Fruit fly (Drosophila melanogaster) whole organism, embryonic: ENCODE data around the gene CG4951.
A peak's percentile ranks its signal among the peaks of the same experiment; 100 is the strongest.

Experiments
- Atf6 ChIP-seq: fragments of 200-800 bp; sonication (Bioruptor generic); IDR thresholded peaks from 2 replicates; pipeline ENCODE4 v1.3.6; 2022; ENCODE audit warnings: missing biosample characterization, missing genetic modification characterization
- CG11247 ChIP-seq: fragments of 200-800 bp; sonication (Bioruptor generic); IDR thresholded peaks from 2 replicates; pipeline ENCODE4 v1.3.6; 2022; ENCODE audit warnings: missing biosample characterization, missing genetic modification characterization
- CG12219 ChIP-seq: fragments of 200-800 bp; sonication (Bioruptor generic); optimal IDR thresholded peaks from 3 replicates; lab custom pipeline; 2018; ENCODE audit warnings: missing biosample characterization, mild to moderate bottlenecking, missing genetic modification characterization
- CG12236 ChIP-seq: fragments of 200-800 bp; sonication (Bioruptor generic); optimal IDR thresholded peaks from 2 replicates; lab custom pipeline; 2016; ENCODE audit warnings: missing biosample characterization, missing genetic modification characterization
- CG13287 ChIP-seq: fragments of 200-800 bp; sonication (Bioruptor generic); IDR thresholded peaks from 2 replicates; pipeline ENCODE4 v1.3.6; 2022; ENCODE audit warnings: missing biosample characterization, missing genetic modification characterization; ENCODE audit not compliant: partially characterized antibody
- CG14050 ChIP-seq: fragments of 200-800 bp; sonication (Bioruptor generic); IDR thresholded peaks from 3 replicates; pipeline ENCODE4 v1.3.6; 2022; ENCODE audit warnings: missing biosample characterization, missing genetic modification characterization
- CG18262 ChIP-seq: fragments of 200-800 bp; optimal IDR thresholded peaks from 3 replicates; lab custom pipeline; 2019; ENCODE audit warnings: missing biosample characterization, mild to moderate bottlenecking, missing genetic modification characterization, moderate library complexity
- CG30020 ChIP-seq: fragments of 200-800 bp; optimal IDR thresholded peaks from 2 replicates; lab custom pipeline; 2019; ENCODE audit warnings: missing biosample characterization, mild to moderate bottlenecking, missing genetic modification characterization, moderate library complexity
- CG30403 ChIP-seq: fragments of 200-800 bp; sonication (Bioruptor generic); optimal IDR thresholded peaks from 3 replicates; lab custom pipeline; 2016; ENCODE audit warnings: missing biosample characterization, missing genetic modification characterization
- CG30431 ChIP-seq: fragments of 200-800 bp; sonication (Bioruptor generic); optimal IDR thresholded peaks from 2 replicates; lab custom pipeline; 2017; ENCODE audit warnings: missing biosample characterization, missing genetic modification characterization
- CG31388 ChIP-seq: fragments of 200-800 bp; sonication (Bioruptor generic); optimal IDR thresholded peaks from 2 replicates; lab custom pipeline; 2016; ENCODE audit warnings: missing biosample characterization, missing genetic modification characterization
- CG3163 ChIP-seq: fragments of 200-800 bp; sonication (Bioruptor generic); optimal IDR thresholded peaks from 3 replicates; lab custom pipeline; 2016; ENCODE audit warnings: missing biosample characterization, missing genetic modification characterization
- CG4820 ChIP-seq: fragments of 200-800 bp; sonication (Bioruptor generic); optimal IDR thresholded peaks from 3 replicates; lab custom pipeline; 2016; ENCODE audit warnings: missing biosample characterization, missing genetic modification characterization
- CG7556 ChIP-seq: fragments of 200-800 bp; sonication (Bioruptor generic); optimal IDR thresholded peaks from 2 replicates; lab custom pipeline; 2017; ENCODE audit warnings: missing biosample characterization, mild to moderate bottlenecking, missing genetic modification characterization
- E2f2 ChIP-seq: fragments of 200-800 bp; sonication (Bioruptor generic); IDR thresholded peaks from 2 replicates; pipeline ENCODE4 v1.3.6; 2022; ENCODE audit warnings: missing biosample characterization, missing genetic modification characterization
- Hr78 ChIP-seq, 2 experiments: fragments of 200-800 bp in 1 of 2; fragments of >200 bp in 1 of 2; sonication (Bioruptor generic) in 1 of 2; optimal IDR thresholded peaks; 2 replicates each; lab custom pipeline; 2017 to 2019; ENCODE audit warnings: missing biosample characterization in 2 of 2, missing genetic modification characterization in 2 of 2, mild to moderate bottlenecking in 1 of 2, moderate library complexity in 1 of 2
- Med ChIP-seq: fragments of 200-800 bp; sonication (Bioruptor generic); peaks from one replicate; lab custom pipeline; 2016; ENCODE audit warnings: missing biosample characterization, missing genetic modification characterization, mild to moderate bottlenecking, inconsistent platforms, moderate library complexity
- Mrtf ChIP-seq: fragments of 200-800 bp; sonication (Bioruptor generic); IDR thresholded peaks from 3 replicates; pipeline ENCODE4 v1.3.6; 2022; ENCODE audit warnings: missing biosample characterization, missing genetic modification characterization
- Myb ChIP-seq: fragments of 200-800 bp; sonication (Bioruptor generic); optimal IDR thresholded peaks from 2 replicates; lab custom pipeline; 2016; ENCODE audit warnings: missing biosample characterization, missing genetic modification characterization
- Optix ChIP-seq: fragments of 200-800 bp; sonication (Bioruptor generic); IDR thresholded peaks from 3 replicates; pipeline ENCODE4 v1.3.6; 2022; ENCODE audit warnings: missing biosample characterization, missing genetic modification characterization
- Rfx ChIP-seq: fragments of 200-800 bp; sonication (Bioruptor generic); IDR thresholded peaks from 2 replicates; pipeline ENCODE4 v1.3.6; 2022; ENCODE audit warnings: missing biosample characterization, missing genetic modification characterization
- dpn ChIP-seq, 2 experiments: fragments of 200-800 bp; sonication (Bioruptor generic); optimal IDR thresholded peaks; 3 replicates each; lab custom pipeline; 2016; ENCODE audit warnings: missing biosample characterization in 2 of 2, missing genetic modification characterization in 2 of 2
- ewg ChIP-seq: fragments of 200-800 bp; sonication (Bioruptor generic); optimal IDR thresholded peaks from 3 replicates; lab custom pipeline; 2017; ENCODE audit warnings: mild to moderate bottlenecking, missing biosample characterization, missing genetic modification reagents, missing genetic modification characterization
- exex ChIP-seq: fragments of 200-800 bp; sonication (Bioruptor generic); optimal IDR thresholded peaks from 4 replicates; lab custom pipeline; 2018; ENCODE audit warnings: missing biosample characterization, mild to moderate bottlenecking, missing genetic modification characterization, moderate library complexity
- ftz-f1 ChIP-seq: fragments of 200-800 bp; sonication (Bioruptor generic); optimal IDR thresholded peaks from 2 replicates; lab custom pipeline; 2016; ENCODE audit warnings: missing biosample characterization, missing genetic modification characterization
- grau ChIP-seq: fragments of 200-800 bp; optimal IDR thresholded peaks from 3 replicates; lab custom pipeline; 2019; ENCODE audit warnings: missing biosample characterization, mild to moderate bottlenecking, missing genetic modification characterization, moderate library complexity
- hbn ChIP-seq: fragments of 200-800 bp; sonication (Bioruptor generic); IDR thresholded peaks from 2 replicates; pipeline ENCODE4 v1.3.6; 2022; ENCODE audit warnings: missing biosample characterization, missing genetic modification characterization; ENCODE audit not compliant: partially characterized antibody
- hkb ChIP-seq, 2 experiments: fragments of 200-800 bp in 1 of 2; fragments of >200 bp in 1 of 2; sonication (Bioruptor generic) in 1 of 2; IDR thresholded peaks in 1 of 2; optimal IDR thresholded peaks in 1 of 2; 2 replicates each; pipeline versions ENCODE4 v1.3.6 to Lab custom; 2017 to 2022; ENCODE audit warnings: missing biosample characterization in 1 of 2, missing genetic modification characterization in 1 of 2
- lilli ChIP-seq: fragments of 200-800 bp; sonication (Bioruptor generic); optimal IDR thresholded peaks from 3 replicates; lab custom pipeline; 2016; ENCODE audit warnings: missing biosample characterization, missing genetic modification characterization
- nom ChIP-seq: fragments of 200-800 bp; sonication (Bioruptor generic); optimal IDR thresholded peaks from 2 replicates; lab custom pipeline; 2017; ENCODE audit warnings: missing biosample characterization, missing genetic modification characterization, mild to moderate bottlenecking, moderate library complexity, missing genetic modification reagents
- pb ChIP-seq: fragments of 200-800 bp; sonication (Bioruptor generic); optimal IDR thresholded peaks from 3 replicates; lab custom pipeline; 2016; ENCODE audit warnings: missing biosample characterization, missing genetic modification characterization
- row ChIP-seq: fragments of 200-800 bp; sonication (Bioruptor generic); IDR thresholded peaks from 3 replicates; pipeline ENCODE4 v1.3.6; 2022; ENCODE audit warnings: missing biosample characterization, missing genetic modification characterization
- sens-2 ChIP-seq: fragments of 200-800 bp; sonication (Bioruptor generic); IDR thresholded peaks from 2 replicates; pipeline ENCODE4 v1.3.6; 2022; ENCODE audit warnings: missing biosample characterization, missing genetic modification characterization
- sima ChIP-seq: fragments of 200-800 bp; sonication (Bioruptor generic); optimal IDR thresholded peaks from 2 replicates; lab custom pipeline; 2016; ENCODE audit warnings: missing biosample characterization, missing genetic modification characterization
- trem ChIP-seq: fragments of 200-800 bp; optimal IDR thresholded peaks from 3 replicates; lab custom pipeline; 2019; ENCODE audit warnings: missing biosample characterization, mild to moderate bottlenecking, missing genetic modification characterization, moderate library complexity
- zen ChIP-seq: fragments of 200-800 bp; sonication (Bioruptor generic); optimal IDR thresholded peaks from 3 replicates; lab custom pipeline; 2018; ENCODE audit warnings: missing biosample characterization, mild to moderate bottlenecking, missing genetic modification characterization, moderate library complexity
- zen2 ChIP-seq: fragments of 200-800 bp; sonication (Bioruptor generic); IDR thresholded peaks from 3 replicates; pipeline ENCODE4 v1.3.6; 2022; ENCODE audit warnings: missing biosample characterization, missing genetic modification characterization; ENCODE audit not compliant: partially characterized antibody

CG4951 gene

dm6 chr3R:27928984-27929924 lies 24.7 kb downstream of the CG4951 start (continued):
- TF ChIP-seq Mrtf (GFP tag; lab: Robert Waterston, UW) (no peak), Rfx (GFP tag; lab: Robert Waterston, UW) (no peak), ewg (peak; percentile 29), E2f2 (GFP tag; lab: Robert Waterston, UW) (peak; percentile 53), Optix (GFP tag; lab: Robert Waterston, UW) (no peak), ftz-f1 (GFP tag; lab: Kevin White, UChicago) (no peak), hbn (no peak), zen (tag; lab: Kevin White, UChicago) (no peak), CG31388 (GFP tag; lab: Kevin White, UChicago) (no peak), CG11247 (GFP tag; lab: Robert Waterston, UW) (no peak), CG12236 (no peak), Atf6 (GFP tag; lab: Robert Waterston, UW) (no peak), exex (tag; lab: Kevin White, UChicago) (peak; percentile 91), trem (tag; lab: Kevin White, UChicago) (peak; percentile 52), Hr78 (GFP tag; optimal IDR thresholded peaks at IDR 0.05; lab: Kevin White, UChicago) (no peak), lilli (GFP tag; lab: Kevin White, UChicago) (no peak)

- TF ChIP-seq trem (tag; lab: Kevin White, UChicago) (peak; percentile 6), pb (no peak), Med (GFP tag; lab: Kevin White, UChicago) (peak; percentile 54), CG4820 (GFP tag; lab: Kevin White, UChicago) (no peak), CG13287 (GFP tag; lab: Robert Waterston, UW) (no peak), CG7556 (no peak), nom (GFP tag; lab: Kevin White, UChicago) (no peak), hkb (optimal IDR thresholded peaks at IDR 0.05; lab: Kevin White, UChicago) (no peak), hkb (GFP tag; IDR thresholded peaks at IDR 0.05; lab: Robert Waterston, UW) (no peak), CG18262 (tag; lab: Kevin White, UChicago) (no peak), grau (tag; lab: Kevin White, UChicago) (peak; percentile 67), CG30431 (no peak), Myb (GFP tag; lab: Kevin White, UChicago) (peak; percentile 67), CG12219 (GFP tag; lab: Kevin White, UChicago) (no peak), zen2 (GFP tag; lab: Robert Waterston, UW) (no peak), row (GFP tag; lab: Robert Waterston, UW) (peak; percentile 51), sens-2 (GFP tag; lab: Robert Waterston, UW) (no peak), sima (no peak), CG3163 (GFP tag; lab: Kevin White, UChicago) (no peak), dpn (GFP tag; optimal IDR thresholded peaks at IDR 0.05; lab: Kevin White, UChicago) (no peak), CG30020 (tag; lab: Kevin White, UChicago) (no peak), CG14050 (GFP tag; lab: Robert Waterston, UW) (no peak), CG30403 (GFP tag; lab: Kevin White, UChicago) (no peak)
Measured at dm6 chr3R:27928140-27928539, 25.8 kb downstream of the CG4951 start, which contains the start of gene nenya. Gene nenya (minus strand): TSS chr3R:27928174.
